Fruit fly (Drosophila melanogaster) whole organism, wandering third instar larva: ENCODE data around the gene nonA.
A peak's percentile ranks its signal among the peaks of the same experiment; 100 is the strongest.

ENCODE experiments used
- Abd-B ChIP-seq: fragments of >200 bp; optimal IDR thresholded peaks from 2 replicates; lab custom pipeline; 2017; ENCODE audit warnings: missing biosample characterization, missing genetic modification characterization
- CG9705 ChIP-seq: fragments of 200-800 bp; sonication (Bioruptor generic); optimal IDR thresholded peaks from 2 replicates; lab custom pipeline; 2018; ENCODE audit warnings: missing biosample characterization, mild to moderate bottlenecking, missing genetic modification characterization
- Dfd ChIP-seq: fragments of >200 bp; optimal IDR thresholded peaks from 2 replicates; lab custom pipeline; 2017; ENCODE audit warnings: missing biosample characterization, missing genetic modification characterization
- Dif ChIP-seq: fragments of 200-275, 200-300 bp; sonication (Bioruptor generic); optimal IDR thresholded peaks from 2 replicates; lab custom pipeline; 2018; ENCODE audit warnings: missing biosample characterization, missing genetic modification characterization; ENCODE audit not compliant: partially characterized antibody
- GATAd ChIP-seq: sonication (Bioruptor generic); optimal IDR thresholded peaks from 2 replicates; lab custom pipeline; 2016; ENCODE audit warnings: missing biosample characterization, missing genetic modification characterization
- HLH106 ChIP-seq: fragments of 200-800 bp; optimal IDR thresholded peaks from 3 replicates; lab custom pipeline; 2019; ENCODE audit warnings: missing biosample characterization, mild to moderate bottlenecking, missing genetic modification characterization, moderate library complexity
- Hnf4 ChIP-seq: fragments of 200-800 bp; sonication (Bioruptor generic); optimal IDR thresholded peaks from 2 replicates; lab custom pipeline; 2016; ENCODE audit warnings: missing biosample characterization, mild to moderate bottlenecking, missing genetic modification characterization
- Hr78 ChIP-seq: fragments of >200 bp; optimal IDR thresholded peaks from 2 replicates; lab custom pipeline; 2017; ENCODE audit warnings: missing biosample characterization, missing genetic modification characterization
- Hr83 ChIP-seq: fragments of 200-300 bp; sonication (Bioruptor generic); optimal IDR thresholded peaks from 2 replicates; lab custom pipeline; 2016; ENCODE audit warnings: missing biosample characterization, mild to moderate bottlenecking, missing genetic modification characterization, moderate library complexity; ENCODE audit not compliant: poor library complexity, severe bottlenecking
- Jra ChIP-seq: sonication (Bioruptor generic); optimal IDR thresholded peaks from 2 replicates; lab custom pipeline; 2016; ENCODE audit warnings: missing biosample characterization, missing genetic modification characterization
- Myc ChIP-seq: fragments of >200 bp; optimal IDR thresholded peaks from 2 replicates; lab custom pipeline; 2017
- OdsH ChIP-seq: fragments of 200-800 bp; sonication (Bioruptor generic); optimal IDR thresholded peaks from 2 replicates; lab custom pipeline; 2016; ENCODE audit warnings: missing biosample characterization, mild to moderate bottlenecking, missing genetic modification characterization
- Rel ChIP-seq, 2 experiments: fragments of 200-800 bp; sonication (Bioruptor generic) in 1 of 2; optimal IDR thresholded peaks; 2 replicates in 1 of 2; 3 replicates in 1 of 2; lab custom pipeline; 2016 to 2019; ENCODE audit warnings: mild to moderate bottlenecking in 2 of 2, missing biosample characterization in 2 of 2, missing genetic modification characterization in 2 of 2, moderate library complexity in 1 of 2
- Sp1 ChIP-seq: fragments of 200-800 bp; sonication (Bioruptor generic); optimal IDR thresholded peaks from 3 replicates; lab custom pipeline; 2019; ENCODE audit warnings: missing biosample characterization, mild to moderate bottlenecking, missing genetic modification characterization, moderate library complexity
- Vsx2 ChIP-seq: fragments of 200-300, 225-300 bp; sonication (Bioruptor generic); optimal IDR thresholded peaks from 2 replicates; lab custom pipeline; 2018; ENCODE audit warnings: missing biosample characterization, missing genetic modification characterization; ENCODE audit not compliant: partially characterized antibody
- br ChIP-seq: fragments of 200-800 bp; sonication (Bioruptor generic); optimal IDR thresholded peaks from 2 replicates; lab custom pipeline; 2016; ENCODE audit warnings: missing biosample characterization, missing genetic modification characterization
- brk ChIP-seq: fragments of 200-800 bp; sonication (Bioruptor generic); optimal IDR thresholded peaks from 2 replicates; lab custom pipeline; 2016; ENCODE audit warnings: missing biosample characterization, mild to moderate bottlenecking, missing genetic modification characterization
- dl ChIP-seq, 2 experiments: fragments of 175-275, 200-275 bp in 1 of 2; fragments of 200-275 bp in 1 of 2; sonication (Bioruptor generic); optimal IDR thresholded peaks; lab custom pipeline; 2018; ENCODE audit warnings: mild to moderate bottlenecking in 2 of 2, missing biosample characterization in 2 of 2, missing genetic modification characterization in 2 of 2, moderate library complexity in 2 of 2; ENCODE audit not compliant: partially characterized antibody in 2 of 2, insufficient read depth in 1 of 2
- dmrt93B ChIP-seq: fragments of 200-800 bp; sonication (Bioruptor generic); optimal IDR thresholded peaks from 2 replicates; lab custom pipeline; 2018; ENCODE audit warnings: missing biosample characterization, mild to moderate bottlenecking, missing genetic modification characterization
- dsf ChIP-seq: sonication (Bioruptor generic); optimal IDR thresholded peaks from 2 replicates; lab custom pipeline; 2016; ENCODE audit warnings: missing biosample characterization, missing genetic modification characterization, borderline replicate concordance
- ey ChIP-seq: fragments of 200-800 bp; sonication (Bioruptor generic); optimal IDR thresholded peaks from 2 replicates; lab custom pipeline; 2016; ENCODE audit warnings: missing biosample characterization, missing genetic modification characterization
- foxo ChIP-seq, 2 experiments: fragments of 200-800 bp; sonication (Bioruptor generic); optimal IDR thresholded peaks; 2 replicates in 1 of 2; 3 replicates in 1 of 2; lab custom pipeline; 2016 to 2017; ENCODE audit warnings: missing biosample characterization in 2 of 2, missing genetic modification characterization in 2 of 2
- fru ChIP-seq: fragments of 200-800 bp; sonication (Bioruptor generic); optimal IDR thresholded peaks from 3 replicates; lab custom pipeline; 2016; ENCODE audit warnings: missing biosample characterization, mild to moderate bottlenecking, missing genetic modification characterization
- h ChIP-seq: fragments of 200-800 bp; sonication (Bioruptor generic); optimal IDR thresholded peaks from 3 replicates; lab custom pipeline; 2016; ENCODE audit warnings: missing biosample characterization, mild to moderate bottlenecking, missing genetic modification characterization
- lola ChIP-seq: fragments of >200 bp; optimal IDR thresholded peaks from 2 replicates; lab custom pipeline; 2017; ENCODE audit warnings: missing biosample characterization, missing genetic modification characterization
- pan ChIP-seq: fragments of >200 bp; optimal IDR thresholded peaks from 2 replicates; lab custom pipeline; 2017
- psq ChIP-seq: fragments of 200-800 bp; sonication (Bioruptor generic); optimal IDR thresholded peaks from 3 replicates; lab custom pipeline; 2017; ENCODE audit warnings: missing biosample characterization, mild to moderate bottlenecking, missing genetic modification characterization, moderate library complexity
- rgr ChIP-seq: fragments of 200-800 bp; sonication (Bioruptor generic); optimal IDR thresholded peaks from 3 replicates; lab custom pipeline; 2016; ENCODE audit warnings: missing biosample characterization, mild to moderate bottlenecking, missing genetic modification characterization
- sv ChIP-seq: fragments of 200-800 bp; sonication (Bioruptor generic); optimal IDR thresholded peaks from 3 replicates; lab custom pipeline; 2016; ENCODE audit warnings: missing biosample characterization, missing genetic modification characterization
- tai ChIP-seq: sonication (Bioruptor generic); optimal IDR thresholded peaks from 2 replicates; lab custom pipeline; 2016; ENCODE audit warnings: missing biosample characterization, missing genetic modification characterization

Gene nonA

DNA sequence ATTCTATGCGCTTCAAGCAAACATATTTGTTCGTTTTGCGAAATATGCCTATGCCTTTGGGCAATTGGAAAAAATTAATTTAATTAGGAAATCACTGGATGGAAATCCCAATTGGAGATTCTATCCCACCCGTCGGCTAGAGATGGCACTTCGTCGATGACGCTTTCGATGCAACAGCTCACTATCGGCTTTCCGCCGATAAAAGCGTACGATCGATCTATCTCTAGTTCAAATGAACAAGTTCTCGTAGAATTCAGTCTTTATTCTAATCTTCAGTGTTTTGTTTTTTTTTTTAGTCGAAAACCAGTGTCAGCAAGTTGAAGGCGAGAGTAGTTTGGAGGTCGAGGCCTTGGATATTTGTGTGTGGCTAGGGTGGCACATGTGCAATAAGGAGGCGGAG is 38.3 kb upstream of the nonA start, which contains the start of the genes CG9917 and CG32579:
Gene CG9917, minus strand, starts transcription at position 169 of the 400 bp plus-strand sequence.
Gene CG32579, plus strand, starts transcription at position 224 of the 400 bp plus-strand sequence.
- TF ChIP-seq Dif (GFP tag; lab: Kevin White, UChicago) (no peak), Sp1 (GFP tag; lab: Kevin White, UChicago) (peak; percentile 15), OdsH (GFP tag; lab: Kevin White, UChicago) (peak; percentile 4), Rel (GFP tag; optimal IDR thresholded peaks at IDR 0.05; lab: Kevin White, UChicago) (no peak), Rel (tag; optimal IDR thresholded peaks at IDR 0.05; lab: Kevin White, UChicago) (peak; percentile 85)
- TF ChIP-seq, all 38 proteins: peak for 3

DNA sequence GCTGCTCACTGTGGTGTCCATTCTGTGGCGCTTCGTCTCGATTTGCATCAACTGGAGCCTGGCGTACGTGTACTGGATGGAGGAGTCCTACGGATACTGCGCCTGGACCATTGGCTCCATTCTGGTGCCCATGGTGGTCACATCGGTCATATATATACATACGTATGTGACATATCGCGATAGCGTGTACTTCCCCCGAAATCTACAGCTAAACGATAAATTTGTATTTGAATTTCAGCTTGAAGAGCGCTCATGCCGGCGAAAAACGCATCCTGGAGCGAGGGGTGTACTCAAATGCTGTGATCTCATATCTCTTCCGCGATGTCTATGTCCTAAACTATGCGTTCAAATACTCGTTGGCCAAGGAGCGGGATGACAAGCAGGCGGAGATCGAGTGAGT is 37.8 kb upstream of the nonA start:
- no peak for TF ChIP-seq Rel (GFP tag; optimal IDR thresholded peaks at IDR 0.05; lab: Kevin White, UChicago)
- peak; percentile 93 for TF ChIP-seq Rel (tag; optimal IDR thresholded peaks at IDR 0.05; lab: Kevin White, UChicago)
- TF ChIP-seq brk (GFP tag; lab: Kevin White, UChicago), result no peak
- TF ChIP-seq, all 38 proteins: peak for 1

DNA sequence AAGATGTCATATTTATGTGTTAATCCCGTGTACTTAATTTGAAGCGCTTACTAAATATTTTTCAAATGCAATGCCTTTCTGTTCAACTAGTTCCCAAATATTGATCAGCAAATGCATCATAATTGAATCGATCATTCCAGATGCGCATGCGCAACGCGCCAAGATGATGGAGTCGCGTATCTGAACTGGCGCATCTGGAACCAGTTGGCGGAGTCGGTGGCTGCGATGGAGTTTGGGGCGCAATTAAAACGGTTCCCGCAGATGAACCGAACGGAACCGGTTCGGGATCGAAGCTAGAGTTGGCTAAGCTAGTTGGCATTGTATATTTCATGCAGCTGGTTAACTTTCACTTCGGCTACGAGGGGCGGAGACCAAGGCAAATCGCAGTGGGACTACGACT is 35.9 kb upstream of the nonA start, which contains the start of gene CalpC:
Gene CalpC, plus strand, starts transcription at position 292 of the 400 bp plus-strand sequence.
- TF ChIP-seq foxo (GFP tag; optimal IDR thresholded peaks at IDR 0.05; lab: Kevin White, UChicago) (no peak), Vsx2 (GFP tag; lab: Kevin White, UChicago) (no peak), ey (GFP tag; lab: Kevin White, UChicago) (no peak), psq (GFP tag; lab: Kevin White, UChicago) (no peak), Hr78 (GFP tag; lab: Kevin White, UChicago) (no peak), OdsH (GFP tag; lab: Kevin White, UChicago) (no peak), Dif (GFP tag; lab: Kevin White, UChicago) (no peak), HLH106 (tag; lab: Kevin White, UChicago) (no peak), sv (no peak), dmrt93B (no peak), Hnf4 (GFP tag; lab: Kevin White, UChicago) (no peak), br (GFP tag; lab: Kevin White, UChicago) (no peak), brk (GFP tag; lab: Kevin White, UChicago) (no peak), fru (GFP tag; lab: Kevin White, UChicago) (no peak), Myc (lab: Kevin White, UChicago) (no peak), dl (GFP tag; optimal IDR thresholded peaks at IDR 0.05; lab: Kevin White, UChicago; ENCODE audit: insufficient read depth in 1 of 2, partially characterized antibody in 2 of 2) (no peak), rgr (GFP tag; lab: Kevin White, UChicago) (no peak), Abd-B (GFP tag; lab: Kevin White, UChicago) (no peak), dsf (GFP tag; lab: Kevin White, UChicago) (no peak)

DNA sequence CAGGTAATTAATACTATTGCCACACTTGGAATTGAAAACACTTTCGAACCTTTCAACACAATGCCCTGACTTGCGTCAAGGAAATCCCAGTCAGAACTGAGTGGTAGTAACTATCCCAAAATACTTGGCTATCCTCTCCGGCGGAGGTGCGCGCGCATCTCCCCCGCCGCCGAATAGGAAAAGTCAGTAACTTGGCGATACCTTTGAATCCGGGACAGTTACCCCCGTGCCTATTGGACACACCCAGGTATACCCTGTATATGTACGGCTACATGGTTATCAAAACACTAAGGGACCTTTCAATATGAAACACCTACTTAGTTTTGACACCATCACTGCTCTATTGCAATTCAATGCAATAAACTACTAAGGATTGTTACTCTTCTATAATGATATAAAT is 30.7 kb upstream of the nonA start, which contains the start of gene CG9919:
Gene CG9919, minus strand, starts transcription at position 101 of the 400 bp plus-strand sequence.
- no peak for TF ChIP-seq GATAd (GFP tag; lab: Kevin White, UChicago)
- TF ChIP-seq h (GFP tag; lab: Kevin White, UChicago), result no peak
- TF ChIP-seq Jra (GFP tag; lab: Kevin White, UChicago), result no peak
- no peak for TF ChIP-seq Dif (GFP tag; lab: Kevin White, UChicago)
- no peak for TF ChIP-seq Sp1 (GFP tag; lab: Kevin White, UChicago)
- TF ChIP-seq, all 38 proteins: peak for 0

DNA sequence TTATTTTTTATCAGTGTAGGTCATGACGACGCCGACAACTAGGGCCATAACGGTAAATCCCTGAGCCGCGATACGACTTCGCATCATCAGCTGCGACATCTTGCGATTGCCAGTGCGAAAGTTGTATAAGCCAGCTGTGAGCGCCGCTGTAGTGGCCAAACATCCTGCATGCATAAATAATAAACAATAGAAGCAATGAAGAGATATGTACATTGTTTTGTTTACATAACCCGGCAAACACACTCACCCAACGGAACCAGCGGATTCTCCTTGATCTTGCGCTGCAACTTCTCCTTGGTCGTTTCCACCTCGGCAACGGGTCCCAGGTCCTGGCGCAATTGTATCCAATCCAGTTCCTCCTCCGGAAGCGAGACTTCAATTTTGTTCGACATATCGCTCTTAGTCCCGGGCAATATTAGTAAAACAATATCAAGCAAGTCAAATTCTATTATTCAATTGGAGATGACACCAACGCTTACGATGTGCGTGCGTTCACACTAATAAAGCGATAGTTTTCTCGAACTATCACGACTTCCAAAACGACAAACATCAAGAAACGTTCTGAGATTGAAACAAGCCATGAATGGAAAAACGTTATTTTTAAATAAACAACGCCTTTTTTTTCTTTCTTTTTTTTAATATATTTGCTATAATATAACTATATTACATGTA is 29.7 kb upstream of the nonA start:
- TF ChIP-seq Hr78 (GFP tag; lab: Kevin White, UChicago), result no peak
- no peak for TF ChIP-seq Abd-B (GFP tag; lab: Kevin White, UChicago)
- no peak for TF ChIP-seq pan (lab: Kevin White, UChicago)
- TF ChIP-seq lola, result no peak
- no peak for TF ChIP-seq Jra (GFP tag; lab: Kevin White, UChicago)
- no peak for TF ChIP-seq fru (GFP tag; lab: Kevin White, UChicago)
- TF ChIP-seq ey (GFP tag; lab: Kevin White, UChicago), result no peak
- TF ChIP-seq CG9705, result no peak
- TF ChIP-seq Vsx2 (GFP tag; lab: Kevin White, UChicago), result no peak
- TF ChIP-seq Sp1 (GFP tag; lab: Kevin White, UChicago), result no peak
- TF ChIP-seq Dif (GFP tag; lab: Kevin White, UChicago), result no peak
- TF ChIP-seq Dfd (GFP tag; lab: Kevin White, UChicago), result no peak
- TF ChIP-seq br (GFP tag; lab: Kevin White, UChicago), result no peak
- no peak for TF ChIP-seq OdsH (GFP tag; lab: Kevin White, UChicago)
- no peak for TF ChIP-seq HLH106 (tag; lab: Kevin White, UChicago)
- no peak for TF ChIP-seq Hr83
- TF ChIP-seq tai (GFP tag; lab: Kevin White, UChicago), result no peak
- TF ChIP-seq dl (GFP tag; optimal IDR thresholded peaks at IDR 0.05; lab: Kevin White, UChicago; ENCODE audit: insufficient read depth in 1 of 2, partially characterized antibody in 2 of 2), result no peak
